Worm (Caenorhabditis elegans) whole organism, late embryonic: ENCODE measurements around the gene atz-1.
A peak's percentile ranks its signal among the peaks of the same experiment; 100 is the strongest.

Experiments used
- C38D4.7 ChIP-seq: fragments of 200-800 bp; sonication (Bioruptor generic); optimal IDR thresholded peaks from 2 replicates; lab custom pipeline; 2018; ENCODE audit warnings: mild to moderate bottlenecking, missing genetic modification characterization, moderate library complexity, missing compliant biosample characterization
- F13H6.1 ChIP-seq: sonication (generic microtip); optimal IDR thresholded peaks from 2 replicates; lab custom pipeline; 2016; ENCODE audit warnings: missing genetic modification characterization, missing compliant biosample characterization
- K02D7.2 ChIP-seq: sonication (generic microtip); optimal IDR thresholded peaks from 2 replicates; lab custom pipeline; 2017; ENCODE audit warnings: mild to moderate bottlenecking, missing genetic modification characterization, missing compliant biosample characterization
- K09A11.1 ChIP-seq: sonication (generic microtip); optimal IDR thresholded peaks from 2 replicates; lab custom pipeline; 2017; ENCODE audit warnings: antibody characterized with exemption, mild to moderate bottlenecking, missing genetic modification characterization, missing compliant biosample characterization; ENCODE audit not compliant: insufficient read depth
- Y22D7AL.16 ChIP-seq: sonication (generic microtip); optimal IDR thresholded peaks from 2 replicates; lab custom pipeline; 2016; ENCODE audit warnings: missing genetic modification characterization, missing compliant biosample characterization
- ceh-2 ChIP-seq: sonication (generic microtip); optimal IDR thresholded peaks from 2 replicates; lab custom pipeline; 2016; ENCODE audit warnings: missing genotype, missing genetic modification characterization, missing compliant biosample characterization
- ceh-30 ChIP-seq: fragments of 150-350 bp; optimal IDR thresholded peaks from 2 replicates; lab custom pipeline; 2014; ENCODE audit warnings: missing biosample characterization, missing genetic modification characterization
- ceh-31 ChIP-seq: sonication (generic microtip); optimal IDR thresholded peaks from 2 replicates; lab custom pipeline; 2016; ENCODE audit warnings: missing genetic modification characterization, missing compliant biosample characterization
- ceh-34 ChIP-seq: sonication (generic microtip); optimal IDR thresholded peaks from 2 replicates; lab custom pipeline; 2016; ENCODE audit warnings: mild to moderate bottlenecking, missing genetic modification characterization, missing compliant biosample characterization
- ceh-9 ChIP-seq: sonication (generic microtip); optimal IDR thresholded peaks from 2 replicates; lab custom pipeline; 2016; ENCODE audit warnings: mild to moderate bottlenecking, missing genetic modification characterization, inconsistent platforms, missing compliant biosample characterization
- che-1 ChIP-seq: sonication (generic microtip); optimal IDR thresholded peaks from 2 replicates; lab custom pipeline; 2016; ENCODE audit warnings: mild to moderate bottlenecking, missing genetic modification characterization, missing compliant biosample characterization
- dve-1 ChIP-seq: sonication (generic microtip); optimal IDR thresholded peaks from 2 replicates; lab custom pipeline; 2017; ENCODE audit warnings: antibody characterized with exemption, mild to moderate bottlenecking, missing genetic modification characterization, missing compliant biosample characterization
- elt-2 ChIP-seq: sonication (generic microtip); optimal IDR thresholded peaks from 2 replicates; lab custom pipeline; 2016; ENCODE audit warnings: missing genetic modification reagents, missing genetic modification characterization, missing compliant biosample characterization
- fkh-10 ChIP-seq: fragments of 150-350 bp; optimal IDR thresholded peaks from 2 replicates; lab custom pipeline; 2014; ENCODE audit warnings: missing biosample characterization, missing genetic modification reagents, missing genetic modification characterization
- gmeb-2 ChIP-seq: sonication (generic microtip); optimal IDR thresholded peaks from 2 replicates; lab custom pipeline; 2016; ENCODE audit warnings: missing genetic modification characterization, inconsistent platforms, missing compliant biosample characterization
- hlh-13 ChIP-seq: fragments of 200-800 bp; sonication (Bioruptor generic); optimal IDR thresholded peaks from 2 replicates; lab custom pipeline; 2018; ENCODE audit warnings: mild to moderate bottlenecking, missing genetic modification characterization, missing compliant biosample characterization
- hlh-6 ChIP-seq: sonication (generic microtip); optimal IDR thresholded peaks from 2 replicates; lab custom pipeline; 2016; ENCODE audit warnings: missing genotype, missing genetic modification characterization, missing compliant biosample characterization
- lim-6 ChIP-seq: sonication (generic microtip); optimal IDR thresholded peaks from 2 replicates; lab custom pipeline; 2016; ENCODE audit warnings: missing genetic modification characterization, missing compliant biosample characterization
- lin-11 ChIP-seq: fragments of 200-800 bp; sonication (Bioruptor generic); optimal IDR thresholded peaks from 2 replicates; lab custom pipeline; 2018; ENCODE audit warnings: mild to moderate bottlenecking, missing genetic modification characterization, missing compliant biosample characterization
- madf-2 ChIP-seq: sonication (generic microtip); optimal IDR thresholded peaks from 2 replicates; lab custom pipeline; 2017; ENCODE audit warnings: missing genetic modification characterization, missing compliant biosample characterization
- mec-3 ChIP-seq: sonication (generic microtip); optimal IDR thresholded peaks from 2 replicates; lab custom pipeline; 2016; ENCODE audit warnings: borderline replicate concordance, missing genetic modification characterization, missing compliant biosample characterization
- nfya-1 ChIP-seq: sonication (generic microtip); optimal IDR thresholded peaks from 2 replicates; lab custom pipeline; 2017; ENCODE audit warnings: missing genetic modification characterization, mild to moderate bottlenecking, missing compliant biosample characterization, antibody characterized with exemption, moderate library complexity
- nhr-11 ChIP-seq: fragments of 150-350 bp; optimal IDR thresholded peaks from 2 replicates; lab custom pipeline; 2014; ENCODE audit warnings: missing biosample characterization, missing genetic modification characterization
- npax-4 ChIP-seq: sonication (generic microtip); optimal IDR thresholded peaks from 2 replicates; lab custom pipeline; 2016; ENCODE audit warnings: missing genetic modification characterization, missing compliant biosample characterization
- pag-3 ChIP-seq: sonication (generic microtip); optimal IDR thresholded peaks from 2 replicates; lab custom pipeline; 2016; ENCODE audit warnings: missing compliant biosample characterization, missing genetic modification characterization, borderline replicate concordance
- pat-9 ChIP-seq: fragments of 200-800 bp; sonication (Bioruptor generic); optimal IDR thresholded peaks from 2 replicates; lab custom pipeline; 2018; ENCODE audit warnings: mild to moderate bottlenecking, missing genetic modification characterization, moderate library complexity, missing compliant biosample characterization
- pax-1 ChIP-seq: fragments of 150-350 bp; optimal IDR thresholded peaks from 2 replicates; lab custom pipeline; 2014; ENCODE audit warnings: missing biosample characterization, missing genetic modification characterization
- pros-1 ChIP-seq: fragments of 150-350 bp; optimal IDR thresholded peaks from 2 replicates; lab custom pipeline; 2014; ENCODE audit warnings: missing biosample characterization, missing genetic modification reagents, missing genetic modification characterization
- ref-2 ChIP-seq: sonication (generic microtip); optimal IDR thresholded peaks from 2 replicates; lab custom pipeline; 2016; ENCODE audit warnings: missing genetic modification characterization, missing compliant biosample characterization
- rnt-1 ChIP-seq: sonication (generic microtip); optimal IDR thresholded peaks from 2 replicates; lab custom pipeline; 2016; ENCODE audit warnings: missing genetic modification characterization, missing compliant biosample characterization
- sdc-2 ChIP-seq: sonication (generic microtip); optimal IDR thresholded peaks from 2 replicates; lab custom pipeline; 2016; ENCODE audit warnings: missing genotype, missing genetic modification characterization, missing compliant biosample characterization
- sox-4 ChIP-seq: sonication (generic microtip); optimal IDR thresholded peaks from 2 replicates; lab custom pipeline; 2017; ENCODE audit warnings: mild to moderate bottlenecking, missing genetic modification characterization, inconsistent platforms, missing compliant biosample characterization
- syd-9 ChIP-seq: sonication (generic microtip); optimal IDR thresholded peaks from 2 replicates; lab custom pipeline; 2016; ENCODE audit warnings: mild to moderate bottlenecking, missing genetic modification characterization, moderate library complexity, missing compliant biosample characterization
- tbx-7 ChIP-seq: sonication (generic microtip); optimal IDR thresholded peaks from 2 replicates; lab custom pipeline; 2016; ENCODE audit warnings: missing genotype, missing genetic modification characterization, missing compliant biosample characterization
- ttx-3 ChIP-seq: sonication (generic microtip); optimal IDR thresholded peaks from 2 replicates; lab custom pipeline; 2016; ENCODE audit warnings: missing genetic modification reagents, missing genetic modification characterization, missing compliant biosample characterization
- unc-42 ChIP-seq: sonication (generic microtip); optimal IDR thresholded peaks from 2 replicates; lab custom pipeline; 2016; ENCODE audit warnings: missing genotype, missing genetic modification characterization, missing compliant biosample characterization
- unc-55 ChIP-seq: sonication (generic microtip); optimal IDR thresholded peaks from 2 replicates; lab custom pipeline; 2017; ENCODE audit warnings: missing biosample characterization, missing genetic modification reagents, missing genetic modification characterization
- zip-5 ChIP-seq: sonication (generic microtip); optimal IDR thresholded peaks from 2 replicates; lab custom pipeline; 2016; ENCODE audit warnings: missing genetic modification characterization, missing compliant biosample characterization
- ztf-16 ChIP-seq: sonication (generic microtip); optimal IDR thresholded peaks from 2 replicates; lab custom pipeline; 2017; ENCODE audit warnings: missing genetic modification characterization, missing compliant biosample characterization

Gene atz-1

ce11 chrIV:12371879-12372278 is 4.0 kb downstream of the atz-1 start, which contains the start of gene wdr-46:
Gene wdr-46, plus strand, starts transcription at chrIV:12372253.
- no peak for TF ChIP-seq mec-3 (tag; lab: Kevin White, UChicago)
- peak; percentile 38 for TF ChIP-seq ceh-31 (tag; lab: Kevin White, UChicago)
- no peak for TF ChIP-seq fkh-10 (GFP tag; lab: Kevin White, UChicago)
- TF ChIP-seq unc-42 (tag; lab: Kevin White, UChicago), result peak; percentile 43
- TF ChIP-seq madf-2 (tag; lab: Kevin White, UChicago), result no peak
- TF ChIP-seq pat-9, result no peak
- TF ChIP-seq nhr-11 (tag; lab: Kevin White, UChicago), result no peak
- no peak for TF ChIP-seq ceh-2 (tag; lab: Kevin White, UChicago)
- no peak for TF ChIP-seq pros-1
- TF ChIP-seq sdc-2, result no peak
- peak; percentile 44 for TF ChIP-seq elt-2 (tag; lab: Kevin White, UChicago)
- peak; percentile 38 for TF ChIP-seq unc-55
- TF ChIP-seq lin-11 (tag; lab: Kevin White, UChicago), result no peak
- TF ChIP-seq tbx-7 (tag; lab: Kevin White, UChicago), result no peak
- TF ChIP-seq zip-5 (tag; lab: Kevin White, UChicago), result no peak
- peak; percentile 20 for TF ChIP-seq ceh-30
- TF ChIP-seq ttx-3 (tag; lab: Kevin White, UChicago), result no peak
- TF ChIP-seq dve-1 (tag; lab: Kevin White, UChicago), result no peak
- peak; percentile 9 for TF ChIP-seq K09A11.1 (tag; lab: Kevin White, UChicago)
- no peak for TF ChIP-seq ceh-34 (tag; lab: Kevin White, UChicago)
- TF ChIP-seq gmeb-2, result no peak
- TF ChIP-seq ceh-9 (tag; lab: Kevin White, UChicago), result no peak
- TF ChIP-seq lim-6 (tag; lab: Kevin White, UChicago), result no peak
- no peak for TF ChIP-seq C38D4.7 (GFP tag; lab: Kevin White, UChicago)
- TF ChIP-seq npax-4, result no peak
- TF ChIP-seq K02D7.2 (tag; lab: Kevin White, UChicago), result no peak
- TF ChIP-seq pax-1 (tag; lab: Kevin White, UChicago), result peak; percentile 42
- peak; percentile 79 for TF ChIP-seq nfya-1 (tag; lab: Kevin White, UChicago)
- no peak for TF ChIP-seq hlh-13 (GFP tag; lab: Kevin White, UChicago)

DNA sequence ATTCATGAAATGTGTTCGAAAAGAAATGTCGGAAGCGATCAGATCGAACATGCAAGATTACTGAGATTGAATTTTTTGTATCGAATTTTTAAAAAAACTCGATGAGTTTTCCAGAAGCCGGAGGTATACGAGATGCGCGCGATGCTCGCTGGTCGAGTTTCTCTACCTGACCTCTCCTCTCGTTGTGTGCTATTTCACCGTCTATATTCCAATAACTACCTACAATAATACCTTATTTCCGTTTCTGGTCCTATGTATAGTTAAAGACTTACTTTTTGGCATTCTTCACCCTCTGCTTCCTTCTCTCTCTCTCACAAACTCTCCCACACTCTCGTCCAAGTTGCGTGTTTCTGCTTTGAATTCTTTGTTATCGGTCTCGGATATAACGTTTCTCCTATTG is 4.6 kb downstream of the atz-1 start:
- TF ChIP-seq Y22D7AL.16 (no peak), sox-4 (tag; lab: Kevin White, UChicago) (no peak), F13H6.1 (tag; lab: Kevin White, UChicago) (no peak), gmeb-2 (no peak), elt-2 (tag; lab: Kevin White, UChicago) (no peak), ztf-16 (tag; lab: Kevin White, UChicago) (no peak), unc-42 (tag; lab: Kevin White, UChicago) (no peak), ceh-34 (tag; lab: Kevin White, UChicago) (no peak), hlh-6 (no peak), ref-2 (no peak)

DNA sequence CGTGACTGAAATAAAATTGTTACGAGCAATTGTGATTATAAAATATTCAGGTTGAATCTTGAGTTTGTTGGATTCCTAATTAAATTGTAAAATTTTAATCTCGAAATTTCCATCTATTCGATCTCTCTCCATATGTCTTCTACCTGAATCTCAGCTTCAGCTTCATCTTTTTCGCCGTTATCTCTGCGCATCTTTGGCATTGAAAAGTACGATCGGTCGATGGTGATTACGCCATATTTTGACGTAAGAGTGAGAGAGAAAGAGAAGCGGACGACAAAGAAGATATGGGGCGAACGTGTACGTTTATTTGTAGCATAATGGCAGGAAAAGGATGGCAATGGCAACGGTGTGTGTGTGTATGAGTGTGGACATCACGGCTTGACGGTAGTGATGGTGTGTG is 9.3 kb downstream of the atz-1 start:
- TF ChIP-seq pag-3 (tag; lab: Kevin White, UChicago), result no peak
- TF ChIP-seq tbx-7 (tag; lab: Kevin White, UChicago), result no peak
- no peak for TF ChIP-seq syd-9 (tag; lab: Kevin White, UChicago)
- no peak for TF ChIP-seq che-1 (tag; lab: Kevin White, UChicago)
- peak; percentile 34 for TF ChIP-seq rnt-1 (tag; lab: Kevin White, UChicago)
- TF ChIP-seq K02D7.2 (tag; lab: Kevin White, UChicago), result no peak
- TF ChIP-seq C38D4.7 (GFP tag; lab: Kevin White, UChicago), result no peak
- no peak for TF ChIP-seq pax-1 (tag; lab: Kevin White, UChicago)
